Worm (Caenorhabditis elegans): ENCODE measurements around the gene Y57G11C.8.

DNA sequence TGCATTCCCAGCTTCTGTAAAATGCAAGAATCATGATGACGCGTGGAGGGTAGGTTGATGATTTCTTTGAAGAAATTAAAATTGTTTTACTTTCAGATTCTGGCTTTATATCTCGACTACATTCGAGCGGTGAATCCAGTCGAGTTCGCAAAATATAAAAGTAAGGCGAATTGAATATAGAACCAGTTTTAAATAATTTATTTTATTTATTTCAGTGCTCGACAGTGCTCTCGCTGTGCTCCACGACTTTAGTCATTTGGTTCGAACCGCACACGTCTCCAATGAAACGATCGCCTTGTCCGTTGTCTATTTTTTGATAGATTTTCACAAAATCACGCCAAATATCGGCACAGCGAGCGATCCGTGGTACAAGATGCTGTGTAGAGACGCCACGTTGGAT, 574 bp downstream of the Y57G11C.8 start, which contains the start of gene Y57G11C.1130:
- no peak for TF ChIP-seq ceh-9 (tag; optimal IDR thresholded peaks at IDR 0.05)
- no peak for TF ChIP-seq unc-3 (GFP tag; conservative IDR thresholded peaks at IDR 0.05)
- no peak for TF ChIP-seq unc-3 (tag; optimal IDR thresholded peaks at IDR 0.05)
- TF ChIP-seq F13H6.1 (tag; optimal IDR thresholded peaks at IDR 0.05) = no peak
- no peak for TF ChIP-seq ama-1 (optimal IDR thresholded peaks at IDR 0.05)
- TF ChIP-seq hlh-30 (tag; optimal IDR thresholded peaks at IDR 0.05; ENCODE audit: insufficient read depth) = no peak
- TF ChIP-seq pha-2 (tag; optimal IDR thresholded peaks at IDR 0.05) = no peak
- no peak for TF ChIP-seq ets-4 (tag; optimal IDR thresholded peaks at IDR 0.05)
- TF ChIP-seq ceh-6 (GFP tag; optimal IDR thresholded peaks at IDR 0.05) = no peak
- no peak for TF ChIP-seq eyg-1 (tag; optimal IDR thresholded peaks at IDR 0.05)
- TF ChIP-seq rnt-1 (tag; optimal IDR thresholded peaks at IDR 0.05) = no peak
- TF ChIP-seq ceh-22 (tag; optimal IDR thresholded peaks at IDR 0.05) = no peak
- no peak for TF ChIP-seq ceh-18 (tag; optimal IDR thresholded peaks at IDR 0.05)
- no peak for TF ChIP-seq madf-2 (tag; optimal IDR thresholded peaks at IDR 0.05)
- TF ChIP-seq ceh-14 (tag; optimal IDR thresholded peaks at IDR 0.05) = no peak
